Fruit fly (Drosophila melanogaster) whole organism, embryonic: Measurements from ENCODE around the gene cv-c.

Source experiments
- Atf-2 ChIP-seq: fragments of 200-800 bp; sonication (Bioruptor generic); optimal IDR thresholded peaks from 2 replicates; lab custom pipeline; 2016; ENCODE audit warnings: missing biosample characterization, missing genetic modification characterization
- Bgb ChIP-seq: fragments of 200-800 bp; sonication (Bioruptor generic); IDR thresholded peaks from 2 replicates; pipeline ENCODE4 v1.3.6; 2022; ENCODE audit warnings: missing biosample characterization, missing genetic modification characterization; ENCODE audit not compliant: partially characterized antibody
- CG10267 ChIP-seq: fragments of 200-800 bp; sonication (Bioruptor generic); optimal IDR thresholded peaks from 2 replicates; lab custom pipeline; 2018; ENCODE audit warnings: missing biosample characterization, mild to moderate bottlenecking, missing genetic modification characterization, moderate library complexity
- CG13894 ChIP-seq: fragments of 200-800 bp; sonication (Bioruptor generic); optimal IDR thresholded peaks from 3 replicates; lab custom pipeline; 2018; ENCODE audit warnings: missing biosample characterization, mild to moderate bottlenecking, missing genetic modification characterization, moderate library complexity
- CG14860 ChIP-seq: fragments of 200-800 bp; sonication (Bioruptor generic); IDR thresholded peaks from 3 replicates; pipeline ENCODE4 v1.3.6; 2022; ENCODE audit warnings: missing biosample characterization, missing genetic modification characterization; ENCODE audit not compliant: partially characterized antibody
- CG1647 ChIP-seq: fragments of 200-800 bp; sonication (Bioruptor generic); optimal IDR thresholded peaks from 3 replicates; lab custom pipeline; 2016; ENCODE audit warnings: missing biosample characterization, missing genetic modification characterization
- CG17186 ChIP-seq: fragments of 200-800 bp; sonication (Bioruptor generic); optimal IDR thresholded peaks from 3 replicates; lab custom pipeline; 2017; ENCODE audit warnings: missing biosample characterization, missing genetic modification reagents, missing genetic modification characterization
- CG17359 ChIP-seq: fragments of 200-800 bp; sonication (Bioruptor generic); optimal IDR thresholded peaks from 3 replicates; lab custom pipeline; 2018; ENCODE audit warnings: missing biosample characterization, mild to moderate bottlenecking, missing genetic modification characterization, moderate library complexity
- CG17568 ChIP-seq: fragments of 200-800 bp; sonication (Bioruptor generic); optimal IDR thresholded peaks from 2 replicates; lab custom pipeline; 2018; ENCODE audit warnings: missing biosample characterization, mild to moderate bottlenecking, missing genetic modification characterization, moderate library complexity
- CG17829 ChIP-seq: fragments of 200-800 bp; optimal IDR thresholded peaks from 2 replicates; lab custom pipeline; 2019; ENCODE audit warnings: missing biosample characterization, mild to moderate bottlenecking, missing genetic modification characterization, moderate library complexity
- CG2116 ChIP-seq: fragments of 200-800 bp; sonication (Bioruptor generic); optimal IDR thresholded peaks from 3 replicates; lab custom pipeline; 2018; ENCODE audit warnings: missing biosample characterization, mild to moderate bottlenecking, missing genetic modification characterization
- CG2199 ChIP-seq: fragments of 200-800 bp; sonication (Bioruptor generic); IDR thresholded peaks from 3 replicates; pipeline ENCODE4 v1.3.6; 2022; ENCODE audit warnings: missing biosample characterization, missing genetic modification characterization
- CG31224 ChIP-seq: fragments of 200-800 bp; sonication (Bioruptor generic); IDR thresholded peaks from 2 replicates; pipeline ENCODE4 v1.3.6; 2022; ENCODE audit warnings: missing biosample characterization, missing genetic modification characterization
- CG31388 ChIP-seq: fragments of 200-800 bp; sonication (Bioruptor generic); optimal IDR thresholded peaks from 2 replicates; lab custom pipeline; 2016; ENCODE audit warnings: missing biosample characterization, missing genetic modification characterization
- CG33213 ChIP-seq: fragments of 200-800 bp; sonication (Bioruptor generic); optimal IDR thresholded peaks from 3 replicates; lab custom pipeline; 2016; ENCODE audit warnings: missing biosample characterization, missing genetic modification characterization
- CG6654 ChIP-seq: fragments of 200-800 bp; sonication (Bioruptor generic); optimal IDR thresholded peaks from 2 replicates; lab custom pipeline; 2017; ENCODE audit warnings: missing biosample characterization, mild to moderate bottlenecking, missing genetic modification characterization
- CG6791 ChIP-seq: fragments of 200-800 bp; sonication (Bioruptor generic); IDR thresholded peaks from 3 replicates; pipeline ENCODE4 v1.3.6; 2022; ENCODE audit warnings: missing biosample characterization, missing genetic modification characterization; ENCODE audit not compliant: partially characterized antibody
- CG6854 ChIP-seq: fragments of 200-800 bp; sonication (Bioruptor generic); optimal IDR thresholded peaks from 3 replicates; lab custom pipeline; 2017; ENCODE audit warnings: missing biosample characterization, mild to moderate bottlenecking, missing genetic modification characterization
- CG9876 ChIP-seq: fragments of 200-800 bp; sonication (Bioruptor generic); optimal IDR thresholded peaks from 2 replicates; lab custom pipeline; 2016; ENCODE audit warnings: missing biosample characterization, missing genetic modification characterization
- CrebB ChIP-seq: fragments of 200-800 bp; sonication (Bioruptor generic); optimal IDR thresholded peaks from 3 replicates; lab custom pipeline; 2018; ENCODE audit warnings: missing biosample characterization, mild to moderate bottlenecking, missing genetic modification characterization
- Dll ChIP-seq: fragments of 200-800 bp; sonication (Bioruptor generic); IDR thresholded peaks from 4 replicates; pipeline ENCODE4 v1.3.6; 2022; ENCODE audit warnings: missing biosample characterization, missing genetic modification characterization; ENCODE audit not compliant: partially characterized antibody
- Dp ChIP-seq: fragments of 200-800 bp; sonication (Bioruptor generic); optimal IDR thresholded peaks from 2 replicates; lab custom pipeline; 2018; ENCODE audit warnings: missing biosample characterization, mild to moderate bottlenecking, missing genetic modification characterization, moderate library complexity
- Dref ChIP-seq: fragments of 200-800 bp; sonication (Bioruptor generic); IDR thresholded peaks from 2 replicates; pipeline ENCODE4 v1.3.6; 2022; ENCODE audit warnings: missing biosample characterization, missing genetic modification characterization
- HLH4C ChIP-seq: fragments of 200-800 bp; sonication (Bioruptor generic); IDR thresholded peaks from 3 replicates; pipeline ENCODE4 v1.3.6; 2022; ENCODE audit warnings: missing biosample characterization, missing genetic modification characterization; ENCODE audit not compliant: partially characterized antibody
- Hand ChIP-seq: fragments of 200-800 bp; sonication (Bioruptor generic); optimal IDR thresholded peaks from 2 replicates; lab custom pipeline; 2017; ENCODE audit warnings: mild to moderate bottlenecking, missing biosample characterization, missing genetic modification reagents, missing genetic modification characterization
- NFAT ChIP-seq: fragments of 200-800 bp; sonication (Bioruptor generic); IDR thresholded peaks from 2 replicates; pipeline ENCODE4 v1.3.6; 2022; ENCODE audit warnings: missing biosample characterization, missing genetic modification characterization
- Sin3A ChIP-seq: fragments of >200 bp; optimal IDR thresholded peaks from 2 replicates; lab custom pipeline; 2018
- Sry-β ChIP-seq: fragments of 200-800 bp; sonication (Bioruptor generic); optimal IDR thresholded peaks from 2 replicates; lab custom pipeline; 2018; ENCODE audit warnings: missing biosample characterization, mild to moderate bottlenecking, missing genetic modification characterization, moderate library complexity
- ash1 ChIP-seq: fragments of 200-800 bp; sonication (Bioruptor generic); optimal IDR thresholded peaks from 2 replicates; lab custom pipeline; 2018; ENCODE audit warnings: missing biosample characterization, mild to moderate bottlenecking, missing genetic modification characterization
- ato ChIP-seq: fragments of 200-800 bp; sonication (Bioruptor generic); IDR thresholded peaks from 2 replicates; pipeline ENCODE4 v1.3.6; 2022; ENCODE audit warnings: missing biosample characterization, missing genetic modification characterization; ENCODE audit not compliant: partially characterized antibody
- az2 ChIP-seq: fragments of 200-800 bp; sonication (Bioruptor generic); optimal IDR thresholded peaks from 3 replicates; lab custom pipeline; 2016; ENCODE audit warnings: missing biosample characterization, missing genetic modification characterization
- bbx ChIP-seq: fragments of 200-800 bp; sonication (Bioruptor generic); IDR thresholded peaks from 2 replicates; pipeline ENCODE4 v1.3.6; 2022; ENCODE audit warnings: missing biosample characterization, missing genetic modification characterization; ENCODE audit not compliant: partially characterized antibody
- crp ChIP-seq, 2 experiments: fragments of 200-800 bp; sonication (Bioruptor generic); optimal IDR thresholded peaks; 2 replicates in 1 of 2; 3 replicates in 1 of 2; lab custom pipeline; 2017; ENCODE audit warnings: missing biosample characterization in 2 of 2, missing genetic modification characterization in 2 of 2, mild to moderate bottlenecking in 1 of 2, moderate library complexity in 1 of 2
- da ChIP-seq: fragments of 200-800 bp; sonication (Bioruptor generic); optimal IDR thresholded peaks from 2 replicates; lab custom pipeline; 2016; ENCODE audit warnings: missing biosample characterization, missing genetic modification characterization
- dimm ChIP-seq: fragments of 200-800 bp; sonication (Bioruptor generic); IDR thresholded peaks from 2 replicates; pipeline ENCODE4 v1.3.6; 2022; ENCODE audit warnings: missing biosample characterization, missing genetic modification characterization
- dm ChIP-seq: fragments of 200-800 bp; sonication (Bioruptor generic); optimal IDR thresholded peaks from 3 replicates; lab custom pipeline; 2016; ENCODE audit warnings: missing biosample characterization, missing genetic modification characterization
- gem ChIP-seq: fragments of 200-800 bp; sonication (Bioruptor generic); optimal IDR thresholded peaks from 2 replicates; lab custom pipeline; 2019; ENCODE audit warnings: missing biosample characterization, mild to moderate bottlenecking, missing genetic modification characterization, moderate library complexity
- gro ChIP-seq: fragments of 200-800 bp; sonication (Bioruptor generic); optimal IDR thresholded peaks from 2 replicates; lab custom pipeline; 2016; ENCODE audit warnings: missing biosample characterization, missing genetic modification characterization
- hbn ChIP-seq: fragments of 200-800 bp; sonication (Bioruptor generic); IDR thresholded peaks from 2 replicates; pipeline ENCODE4 v1.3.6; 2022; ENCODE audit warnings: missing biosample characterization, missing genetic modification characterization; ENCODE audit not compliant: partially characterized antibody
- ind ChIP-seq: fragments of 200-800 bp; sonication (Bioruptor generic); optimal IDR thresholded peaks from 3 replicates; lab custom pipeline; 2016; ENCODE audit warnings: missing biosample characterization, missing genetic modification characterization
- jumu ChIP-seq: fragments of 200-800 bp; sonication (Bioruptor generic); optimal IDR thresholded peaks from 3 replicates; lab custom pipeline; 2016; ENCODE audit warnings: missing biosample characterization, missing genetic modification characterization
- klu ChIP-seq: fragments of 200-800 bp; sonication (Bioruptor generic); IDR thresholded peaks from 2 replicates; pipeline ENCODE4 v1.3.6; 2022; ENCODE audit warnings: missing biosample characterization, missing genetic modification characterization
- pros ChIP-seq: fragments of 200-800 bp; sonication (Bioruptor generic); optimal IDR thresholded peaks from 3 replicates; lab custom pipeline; 2019; ENCODE audit warnings: missing biosample characterization, mild to moderate bottlenecking, missing genetic modification characterization, moderate library complexity
- rib ChIP-seq: fragments of 200-800 bp; sonication (Bioruptor generic); IDR thresholded peaks from 2 replicates; pipeline ENCODE4 v1.3.6; 2022; ENCODE audit warnings: missing biosample characterization, missing genetic modification characterization
- sens ChIP-seq: fragments of 200-800 bp; sonication (Bioruptor generic); peaks from one replicate; lab custom pipeline; 2016; ENCODE audit warnings: missing biosample characterization, missing genetic modification characterization
- sens-2 ChIP-seq: fragments of 200-800 bp; sonication (Bioruptor generic); IDR thresholded peaks from 2 replicates; pipeline ENCODE4 v1.3.6; 2022; ENCODE audit warnings: missing biosample characterization, missing genetic modification characterization
- so ChIP-seq: fragments of 200-800 bp; sonication (Bioruptor generic); IDR thresholded peaks from 3 replicates; pipeline ENCODE4 v1.3.6; 2022; ENCODE audit warnings: missing biosample characterization, missing genetic modification characterization
- tio ChIP-seq: fragments of 200-800 bp; sonication (Bioruptor generic); optimal IDR thresholded peaks from 2 replicates; lab custom pipeline; 2017; ENCODE audit warnings: missing biosample characterization, missing genetic modification characterization, inconsistent platforms
- vfl ChIP-seq: fragments of 200-800 bp; sonication (Bioruptor generic); optimal IDR thresholded peaks from 2 replicates; lab custom pipeline; 2016; ENCODE audit warnings: missing biosample characterization, missing genetic modification characterization

cv-c gene

dm6 chr3R:14516742-14517141 lies 35.2 kb upstream of the cv-c start, which contains the start of gene CG34273:
CG34273 (plus strand) TSS chr3R:14517042.
- TF ChIP-seq gro (GFP tag; lab: Kevin White, UChicago) (no peak), CG31388 (no peak), CG1647 (GFP tag; lab: Kevin White, UChicago) (no peak), klu (GFP tag; lab: Robert Waterston, UW) (no peak), gem (tag; lab: Kevin White, UChicago) (no peak)
- TF ChIP-seq, all 482 proteins: peak for 0

DNA sequence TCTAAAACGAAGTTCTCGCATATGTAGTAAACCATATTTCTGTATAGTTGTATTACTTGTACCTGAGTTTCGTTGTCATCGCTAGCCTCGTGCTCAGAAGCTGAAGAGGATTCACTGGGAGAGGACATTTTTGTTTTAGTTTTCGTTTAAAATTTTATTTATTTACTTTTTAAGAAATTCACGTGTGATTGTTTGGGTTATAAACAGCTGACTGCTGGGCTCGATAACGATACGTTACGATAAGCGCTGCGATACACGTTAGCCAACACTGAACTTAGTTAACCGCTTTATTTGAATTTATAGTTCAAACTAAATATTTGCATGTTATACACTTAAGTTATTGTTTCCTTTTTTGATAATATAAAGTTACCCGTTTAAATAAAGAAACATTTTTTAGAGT lies 31.9 kb upstream of the cv-c start, which contains the start of gene CG8461:
Gene CG8461 (minus strand): TSS at position 218 of the 400 bp plus-strand sequence.
- TF ChIP-seq sens (GFP tag; lab: Kevin White, UChicago) (peak; percentile 66), Atf-2 (GFP tag; lab: Kevin White, UChicago) (no peak), da (GFP tag; lab: Kevin White, UChicago) (no peak), CG14860 (GFP tag; lab: Robert Waterston, UW) (peak; percentile 47; the same call in 2 of the 3 replicates), ash1 (GFP tag; lab: Kevin White, UChicago) (no peak), jumu (GFP tag; lab: Kevin White, UChicago) (no peak), az2 (GFP tag; lab: Kevin White, UChicago) (no peak), CG17568 (GFP tag; lab: Kevin White, UChicago) (peak; percentile 22), rib (no peak), Sin3A (lab: Kevin White, UChicago) (no peak), Dp (peak; percentile 92), CG2116 (GFP tag; lab: Kevin White, UChicago) (peak; percentile 70), CG6654 (GFP tag; lab: Kevin White, UChicago) (no peak), CG33213 (GFP tag; lab: Kevin White, UChicago) (no peak), Sry-β (peak; percentile 18), CG9876 (no peak), ind (GFP tag; lab: Kevin White, UChicago) (no peak), Bgb (peak; percentile 76), CG2199 (no peak), CG10267 (tag; lab: Kevin White, UChicago) (peak; percentile 91), dm (GFP tag; lab: Kevin White, UChicago) (peak; percentile 38), crp (GFP tag; optimal IDR thresholded peaks at IDR 0.05; lab: Kevin White, UChicago) (peak; percentile 58 to 94), Dll (GFP tag; lab: Robert Waterston, UW) (peak; percentile 67; the same call in 3 of the 4 replicates), dimm (GFP tag; lab: Robert Waterston, UW) (no peak), CG6854 (GFP tag; lab: Kevin White, UChicago) (no peak), bbx (peak; percentile 76), CG6791 (GFP tag; lab: Robert Waterston, UW) (peak; percentile 74), hbn (peak; percentile 31; the same call in 1 of the 2 replicates), Hand (GFP tag; lab: Kevin White, UChicago) (no peak), vfl (GFP tag; lab: Kevin White, UChicago) (no peak), CG17359 (tag; lab: Kevin White, UChicago) (no peak), HLH4C (GFP tag; lab: Robert Waterston, UW) (peak; percentile 89), ato (peak; percentile 51), tio (GFP tag; lab: Kevin White, UChicago) (no peak), CG17829 (no peak), so (GFP tag; lab: Robert Waterston, UW) (no peak), Dref (GFP tag; lab: Robert Waterston, UW) (peak; percentile 76), NFAT (GFP tag; lab: Robert Waterston, UW) (no peak), CG17186 (no peak), CG13894 (tag; lab: Kevin White, UChicago) (no peak), pros (GFP tag; lab: Kevin White, UChicago) (no peak), CrebB (tag; lab: Kevin White, UChicago) (no peak), CG31224 (GFP tag; lab: Robert Waterston, UW) (no peak), sens-2 (GFP tag; lab: Robert Waterston, UW) (no peak)
